Fruit fly (Drosophila melanogaster) whole organism, embryonic: ENCODE measurements around the gene ph-d.

Experiments
- ATbp ChIP-seq: fragments of 200-800 bp; sonication (Bioruptor generic); optimal IDR thresholded peaks from 2 replicates; lab custom pipeline; 2017; ENCODE audit warnings: missing biosample characterization, mild to moderate bottlenecking, missing genetic modification characterization, missing genetic modification reagents
- Abd-B ChIP-seq: fragments of 200-800 bp; sonication (Bioruptor generic); optimal IDR thresholded peaks from 2 replicates; lab custom pipeline; 2018; ENCODE audit warnings: missing biosample characterization, mild to moderate bottlenecking, missing genetic modification characterization, moderate library complexity
- CG11695 ChIP-seq: fragments of 200-800 bp; sonication (Bioruptor generic); IDR thresholded peaks from 3 replicates; pipeline ENCODE4 v1.3.6; 2022; ENCODE audit warnings: missing biosample characterization, missing genetic modification characterization
- CG12155 ChIP-seq: fragments of 200-800 bp; sonication (Bioruptor generic); optimal IDR thresholded peaks from 3 replicates; lab custom pipeline; 2016; ENCODE audit warnings: missing biosample characterization, missing genetic modification characterization
- CG1233 ChIP-seq: fragments of 200-800 bp; sonication (Bioruptor generic); optimal IDR thresholded peaks from 4 replicates; lab custom pipeline; 2018; ENCODE audit warnings: missing biosample characterization, mild to moderate bottlenecking, missing genetic modification characterization
- CG12744 ChIP-seq: fragments of 200-800 bp; sonication (Bioruptor generic); optimal IDR thresholded peaks from 2 replicates; lab custom pipeline; 2016; ENCODE audit warnings: missing biosample characterization, missing genetic modification characterization
- CG13296 ChIP-seq: fragments of 200-800 bp; sonication (Bioruptor generic); optimal IDR thresholded peaks from 3 replicates; lab custom pipeline; 2018; ENCODE audit warnings: missing biosample characterization, mild to moderate bottlenecking, missing genetic modification characterization
- CG15479 ChIP-seq: fragments of 200-800 bp; sonication (Bioruptor generic); optimal IDR thresholded peaks from 3 replicates; lab custom pipeline; 2019; ENCODE audit warnings: missing biosample characterization, mild to moderate bottlenecking, missing genetic modification characterization, moderate library complexity
- CG17385 ChIP-seq: fragments of 200-800 bp; sonication (Bioruptor generic); optimal IDR thresholded peaks from 3 replicates; lab custom pipeline; 2018; ENCODE audit warnings: missing biosample characterization, mild to moderate bottlenecking, missing genetic modification characterization
- CG18262 ChIP-seq: fragments of 200-800 bp; optimal IDR thresholded peaks from 3 replicates; lab custom pipeline; 2019; ENCODE audit warnings: missing biosample characterization, mild to moderate bottlenecking, missing genetic modification characterization, moderate library complexity
- CG30403 ChIP-seq: fragments of 200-800 bp; sonication (Bioruptor generic); optimal IDR thresholded peaks from 3 replicates; lab custom pipeline; 2016; ENCODE audit warnings: missing biosample characterization, missing genetic modification characterization
- CG4820 ChIP-seq: fragments of 200-800 bp; sonication (Bioruptor generic); optimal IDR thresholded peaks from 3 replicates; lab custom pipeline; 2016; ENCODE audit warnings: missing biosample characterization, missing genetic modification characterization
- CG7745 ChIP-seq: fragments of 200-800 bp; sonication (Bioruptor generic); optimal IDR thresholded peaks from 2 replicates; lab custom pipeline; 2018; ENCODE audit warnings: missing biosample characterization, mild to moderate bottlenecking, missing genetic modification characterization, moderate library complexity
- CG7928 ChIP-seq: fragments of 200-800 bp; sonication (Bioruptor generic); optimal IDR thresholded peaks from 2 replicates; lab custom pipeline; 2017; ENCODE audit warnings: missing biosample characterization, mild to moderate bottlenecking, missing genetic modification characterization
- CG8089 ChIP-seq: fragments of 200-800 bp; sonication (Bioruptor generic); optimal IDR thresholded peaks from 3 replicates; lab custom pipeline; 2016; ENCODE audit warnings: missing biosample characterization, missing genetic modification characterization
- CG8290 ChIP-seq, 3 experiments: fragments of 200-800 bp; sonication (Bioruptor generic); optimal IDR thresholded peaks; 2 replicates each; lab custom pipeline; 2016 to 2019; ENCODE audit warnings: missing biosample characterization in 3 of 3, missing genetic modification characterization in 3 of 3, mild to moderate bottlenecking in 2 of 3, moderate library complexity in 1 of 3
- CG8478 ChIP-seq: fragments of >200 bp; optimal IDR thresholded peaks from 2 replicates; lab custom pipeline; 2018
- CG9437 ChIP-seq: fragments of 200-800 bp; sonication (Bioruptor generic); optimal IDR thresholded peaks from 2 replicates; lab custom pipeline; 2018; ENCODE audit warnings: missing biosample characterization, mild to moderate bottlenecking, missing genetic modification characterization
- Chrac-16 ChIP-seq: fragments of 200-800 bp; sonication (Bioruptor generic); optimal IDR thresholded peaks from 3 replicates; lab custom pipeline; 2016; ENCODE audit warnings: missing biosample characterization, missing genetic modification characterization
- D19B ChIP-seq: fragments of 200-800 bp; sonication (Bioruptor generic); optimal IDR thresholded peaks from 2 replicates; lab custom pipeline; 2017; ENCODE audit warnings: missing biosample characterization, mild to moderate bottlenecking, missing genetic modification characterization
- Drgx ChIP-seq: fragments of 200-800 bp; sonication (Bioruptor generic); IDR thresholded peaks from 2 replicates; pipeline ENCODE4 v1.3.6; 2022; ENCODE audit warnings: missing biosample characterization, missing genetic modification characterization
- E2f2 ChIP-seq: fragments of 200-800 bp; sonication (Bioruptor generic); IDR thresholded peaks from 2 replicates; pipeline ENCODE4 v1.3.6; 2022; ENCODE audit warnings: missing biosample characterization, missing genetic modification characterization
- HLH54F ChIP-seq: fragments of 200-800 bp; sonication (Bioruptor generic); optimal IDR thresholded peaks from 3 replicates; lab custom pipeline; 2016; ENCODE audit warnings: missing biosample characterization, missing genetic modification characterization
- NC2α ChIP-seq: fragments of 200-800 bp; sonication (Bioruptor generic); optimal IDR thresholded peaks from 2 replicates; lab custom pipeline; 2016; ENCODE audit warnings: missing biosample characterization, missing genetic modification characterization
- Nf-YB ChIP-seq: fragments of 200-800 bp; sonication (Bioruptor generic); optimal IDR thresholded peaks from 3 replicates; lab custom pipeline; 2019; ENCODE audit warnings: missing biosample characterization, mild to moderate bottlenecking, missing genetic modification characterization, moderate library complexity
- Opbp ChIP-seq: fragments of 200-800 bp; sonication (Bioruptor generic); IDR thresholded peaks from 3 replicates; pipeline ENCODE4 v1.3.6; 2022; ENCODE audit warnings: missing biosample characterization, missing genetic modification characterization; ENCODE audit not compliant: partially characterized antibody
- Ptx1 ChIP-seq: fragments of 200-800 bp; sonication (Bioruptor generic); IDR thresholded peaks from 2 replicates; pipeline ENCODE4 v1.3.6; 2022; ENCODE audit warnings: missing biosample characterization, missing genetic modification characterization
- Scr ChIP-seq: fragments of 200-800 bp; sonication (Bioruptor generic); IDR thresholded peaks from 2 replicates; pipeline ENCODE4 v1.3.6; 2022; ENCODE audit warnings: missing biosample characterization, missing genetic modification characterization; ENCODE audit not compliant: partially characterized antibody
- Sin3A ChIP-seq: fragments of >200 bp; optimal IDR thresholded peaks from 2 replicates; lab custom pipeline; 2018
- al ChIP-seq: fragments of 200-800 bp; sonication (Bioruptor generic); IDR thresholded peaks from 2 replicates; pipeline ENCODE4 v1.3.6; 2022; ENCODE audit warnings: missing biosample characterization, missing genetic modification characterization
- ara ChIP-seq: fragments of 200-800 bp; sonication (Bioruptor generic); IDR thresholded peaks from 2 replicates; pipeline ENCODE4 v1.3.6; 2022; ENCODE audit warnings: missing biosample characterization, missing genetic modification characterization
- bigmax ChIP-seq: fragments of 200-800 bp; sonication (Bioruptor generic); optimal IDR thresholded peaks from 2 replicates; lab custom pipeline; 2018; ENCODE audit warnings: missing biosample characterization, mild to moderate bottlenecking, missing genetic modification characterization
- cato ChIP-seq: fragments of 200-800 bp; sonication (Bioruptor generic); optimal IDR thresholded peaks from 2 replicates; lab custom pipeline; 2016; ENCODE audit warnings: missing biosample characterization, missing genetic modification characterization, borderline replicate concordance
- croc ChIP-seq: fragments of 200-800 bp; sonication (Bioruptor generic); conservative IDR thresholded peaks from 3 replicates; pipeline ENCODE4 v1.3.6; 2022; ENCODE audit warnings: missing biosample characterization, missing genetic modification characterization
- dmrt11E ChIP-seq: fragments of 200-800 bp; sonication (Bioruptor generic); optimal IDR thresholded peaks from 3 replicates; lab custom pipeline; 2018; ENCODE audit warnings: missing biosample characterization, mild to moderate bottlenecking, missing genetic modification characterization, moderate library complexity
- esg ChIP-seq: fragments of 200-800 bp; sonication (Bioruptor generic); conservative IDR thresholded peaks from 2 replicates; pipeline ENCODE4 v1.3.6; 2022; ENCODE audit warnings: missing biosample characterization, missing genetic modification characterization
- eyg ChIP-seq: fragments of 200-800 bp; sonication (Bioruptor generic); optimal IDR thresholded peaks from 3 replicates; lab custom pipeline; 2016; ENCODE audit warnings: missing biosample characterization, missing genetic modification characterization
- ftz-f1 ChIP-seq: fragments of 200-800 bp; sonication (Bioruptor generic); optimal IDR thresholded peaks from 2 replicates; lab custom pipeline; 2016; ENCODE audit warnings: missing biosample characterization, missing genetic modification characterization
- hb ChIP-seq: fragments of 200-800 bp; sonication (Bioruptor generic); IDR thresholded peaks from 3 replicates; pipeline ENCODE4 v1.3.6; 2022; ENCODE audit warnings: missing biosample characterization, missing genetic modification characterization; ENCODE audit not compliant: partially characterized antibody
- lab ChIP-seq: fragments of 200-800 bp; sonication (Bioruptor generic); optimal IDR thresholded peaks from 3 replicates; lab custom pipeline; 2017; ENCODE audit warnings: missing biosample characterization, missing genetic modification characterization, mild to moderate bottlenecking, moderate library complexity, missing genetic modification reagents
- pzg ChIP-seq: fragments of 200-800 bp; sonication (Bioruptor generic); optimal IDR thresholded peaks from 3 replicates; lab custom pipeline; 2018; ENCODE audit warnings: missing biosample characterization, mild to moderate bottlenecking, missing genetic modification characterization, moderate library complexity
- sim ChIP-seq: fragments of 200-800 bp; sonication (Bioruptor generic); IDR thresholded peaks from 2 replicates; pipeline ENCODE4 v1.3.6; 2022; ENCODE audit warnings: missing biosample characterization, missing genetic modification characterization
- sima ChIP-seq: fragments of 200-800 bp; sonication (Bioruptor generic); optimal IDR thresholded peaks from 2 replicates; lab custom pipeline; 2016; ENCODE audit warnings: missing biosample characterization, missing genetic modification characterization
- sob ChIP-seq: fragments of 200-800 bp; sonication (Bioruptor generic); IDR thresholded peaks from 2 replicates; pipeline ENCODE4 v1.3.6; 2022; ENCODE audit warnings: missing biosample characterization, missing genetic modification characterization
- toy ChIP-seq: fragments of 200-800 bp; sonication (Bioruptor generic); IDR thresholded peaks from 2 replicates; pipeline ENCODE4 v1.3.6; 2022; ENCODE audit warnings: missing biosample characterization, missing genetic modification characterization
- vfl ChIP-seq: fragments of 200-800 bp; sonication (Bioruptor generic); optimal IDR thresholded peaks from 2 replicates; lab custom pipeline; 2016; ENCODE audit warnings: missing biosample characterization, missing genetic modification characterization
- vvl ChIP-seq: fragments of 200-800 bp; sonication (Bioruptor generic); IDR thresholded peaks from 2 replicates; pipeline ENCODE4 v1.3.6; 2022; ENCODE audit warnings: missing biosample characterization, missing genetic modification characterization
- zf30C ChIP-seq: fragments of 200-800 bp; sonication (Bioruptor generic); optimal IDR thresholded peaks from 3 replicates; lab custom pipeline; 2018; ENCODE audit warnings: missing biosample characterization, mild to moderate bottlenecking, missing genetic modification characterization

Gene ph-d

dm6 chrX:2149478-2149877 lies 26.4 kb upstream of the ph-d start, which contains the start of gene bcn92 (continued):
- peak; percentile 95 for TF ChIP-seq Scr (GFP tag; lab: Robert Waterston, UW)
- TF ChIP-seq CG13296, result peak; percentile 7
- 0 out of 2 replicates have a peak, but pooled peaks have one; percentile 6 for TF ChIP-seq al
- TF ChIP-seq CG7745 (tag; lab: Kevin White, UChicago), result no peak
- TF ChIP-seq sima (GFP tag; lab: Kevin White, UChicago), result no peak
- no peak for TF ChIP-seq lab (GFP tag; lab: Kevin White, UChicago)
- TF ChIP-seq zf30C, result no peak
- TF ChIP-seq Sin3A (lab: Kevin White, UChicago), result peak; percentile 30
- TF ChIP-seq CG12155 (GFP tag; lab: Kevin White, UChicago), result peak; percentile 18
- peak; percentile 25; the same call in 1 of the 2 replicates for TF ChIP-seq Ptx1 (GFP tag; lab: Robert Waterston, UW)
- no peak for TF ChIP-seq CG7928
- peak; percentile 8 for TF ChIP-seq Nf-YB
- TF ChIP-seq CG11695, result no peak
- TF ChIP-seq sob (GFP tag; lab: Robert Waterston, UW), result peak; percentile 57
- TF ChIP-seq Chrac-16 (GFP tag; lab: Kevin White, UChicago), result peak; percentile 29
- TF ChIP-seq CG17385 (GFP tag; lab: Kevin White, UChicago), result peak; percentile 6
- TF ChIP-seq Opbp, result peak; percentile 94
- TF ChIP-seq CG8290 (GFP tag; optimal IDR thresholded peaks at IDR 0.05; lab: Kevin White, UChicago), result peak; percentile 37
- TF ChIP-seq CG8290 (tag; optimal IDR thresholded peaks at IDR 0.05; lab: Kevin White, UChicago), result peak in 1 of 2 experiments; percentile 56
- TF ChIP-seq cato (GFP tag; lab: Kevin White, UChicago), result no peak
- peak; percentile 7 for TF ChIP-seq Abd-B (GFP tag; lab: Kevin White, UChicago)
- TF ChIP-seq CG9437 (GFP tag; lab: Kevin White, UChicago), result no peak
- TF ChIP-seq ATbp (GFP tag; lab: Kevin White, UChicago), result no peak
- no peak for TF ChIP-seq bigmax (GFP tag; lab: Kevin White, UChicago)
- no peak for TF ChIP-seq CG8089
- TF ChIP-seq CG1233 (GFP tag; lab: Kevin White, UChicago), result no peak
- TF ChIP-seq croc (GFP tag; lab: Robert Waterston, UW), result no peak
- TF ChIP-seq sim (GFP tag; lab: Robert Waterston, UW), result no peak
- peak; percentile 61; the same call in 1 of the 2 replicates for TF ChIP-seq vvl (GFP tag; lab: Robert Waterston, UW)
- TF ChIP-seq vfl, result peak; percentile 33
- no peak for TF ChIP-seq eyg (GFP tag; lab: Kevin White, UChicago)
- TF ChIP-seq HLH54F (GFP tag; lab: Kevin White, UChicago), result peak; percentile 41
- peak; percentile 48 for TF ChIP-seq ftz-f1 (GFP tag; lab: Kevin White, UChicago)
- no peak for TF ChIP-seq CG12744 (GFP tag; lab: Kevin White, UChicago)
- no peak for TF ChIP-seq toy (GFP tag; lab: Robert Waterston, UW)
- TF ChIP-seq NC2α, result no peak
- TF ChIP-seq ara (GFP tag; lab: Robert Waterston, UW), result no peak
- TF ChIP-seq hb (GFP tag; lab: Robert Waterston, UW), result peak; percentile 87
- no peak for TF ChIP-seq esg (GFP tag; lab: Robert Waterston, UW)
- no peak for TF ChIP-seq D19B
- TF ChIP-seq dmrt11E (tag; lab: Kevin White, UChicago), result peak; percentile 9
- no peak for TF ChIP-seq CG8478 (lab: Kevin White, UChicago)
- peak; percentile 18 for TF ChIP-seq CG4820 (GFP tag; lab: Kevin White, UChicago)
- TF ChIP-seq pzg (GFP tag; lab: Kevin White, UChicago), result peak; percentile 69
- TF ChIP-seq E2f2, result peak; percentile 30; the same call in 1 of the 2 replicates
- TF ChIP-seq Drgx (GFP tag; lab: Robert Waterston, UW), result 0 out of 2 replicates have a peak, but pooled peaks have one; percentile 8
- TF ChIP-seq CG18262 (tag; lab: Kevin White, UChicago), result peak; percentile 19
- peak; percentile 61 for TF ChIP-seq CG30403 (GFP tag; lab: Kevin White, UChicago)
- no peak for TF ChIP-seq CG15479 (GFP tag; lab: Kevin White, UChicago)
